Worm (Caenorhabditis elegans) whole organism, young adult: ENCODE results near the gene F10C1.3.

ENCODE experiments used
- F22D6.2 ChIP-seq: sonication (generic microtip); optimal IDR thresholded peaks from 2 replicates; lab custom pipeline; 2016; ENCODE audit warnings: mild to moderate bottlenecking, missing genetic modification characterization, missing compliant biosample characterization
- F37B4.10 ChIP-seq: fragments of 200-800 bp; sonication (Bioruptor generic); IDR thresholded peaks from 2 replicates; pipeline ENCODE4 v1.3.6; 2022; ENCODE audit warnings: missing genetic modification characterization, missing compliant biosample characterization
- F49E8.2 ChIP-seq: sonication (generic microtip); optimal IDR thresholded peaks from 3 replicates; lab custom pipeline; 2017; ENCODE audit warnings: missing genetic modification characterization, mild to moderate bottlenecking, missing compliant biosample characterization, antibody characterized with exemption, moderate library complexity; ENCODE audit not compliant: insufficient read depth
- ama-1 ChIP-seq, 3 experiments: fragments of 150-350 bp in 1 of 3; sonication (generic microtip) in 2 of 3; optimal IDR thresholded peaks; 2 replicates each; lab custom pipeline; 2014 to 2018; ENCODE audit warnings: missing biosample characterization in 2 of 3, missing genetic modification characterization in 2 of 3, missing genetic modification reagents in 2 of 3
- ceh-79 ChIP-seq: sonication (generic microtip); optimal IDR thresholded peaks from 2 replicates; lab custom pipeline; 2017; ENCODE audit warnings: mild to moderate bottlenecking, missing genetic modification characterization, missing compliant biosample characterization
- ceh-91 ChIP-seq: fragments of 200-800 bp; sonication (Bioruptor generic); IDR thresholded peaks from 2 replicates; pipeline ENCODE4 v1.3.6; 2022; ENCODE audit warnings: missing genetic modification reagents, missing genetic modification characterization, missing compliant biosample characterization
- lin-54 ChIP-seq: fragments of 200-800 bp; sonication (Bioruptor generic); optimal IDR thresholded peaks from 2 replicates; lab custom pipeline; 2018; ENCODE audit warnings: mild to moderate bottlenecking, missing genetic modification characterization, missing compliant biosample characterization
- mxl-1 ChIP-seq: sonication (generic microtip); optimal IDR thresholded peaks from 2 replicates; lab custom pipeline; 2016; ENCODE audit warnings: missing genetic modification characterization, missing compliant biosample characterization
- nhr-90 ChIP-seq: sonication (generic microtip); optimal IDR thresholded peaks from 2 replicates; lab custom pipeline; 2016; ENCODE audit warnings: missing genotype, mild to moderate bottlenecking, missing genetic modification characterization, missing compliant biosample characterization
- rec-8 ChIP-seq, 2 experiments: sonication (generic microtip); optimal IDR thresholded peaks; 2 replicates each; lab custom pipeline; 2016; ENCODE audit warnings: mild to moderate bottlenecking in 2 of 2, missing genetic modification characterization in 2 of 2, missing genetic modification reagents in 2 of 2, missing genotype in 2 of 2, missing biosample characterization in 1 of 2, missing compliant biosample characterization in 1 of 2, moderate library complexity in 1 of 2
- tbx-9 ChIP-seq: sonication (generic microtip); optimal IDR thresholded peaks from 2 replicates; lab custom pipeline; 2016; ENCODE audit warnings: borderline replicate concordance, missing genetic modification characterization, inconsistent platforms, missing compliant biosample characterization

DNA sequence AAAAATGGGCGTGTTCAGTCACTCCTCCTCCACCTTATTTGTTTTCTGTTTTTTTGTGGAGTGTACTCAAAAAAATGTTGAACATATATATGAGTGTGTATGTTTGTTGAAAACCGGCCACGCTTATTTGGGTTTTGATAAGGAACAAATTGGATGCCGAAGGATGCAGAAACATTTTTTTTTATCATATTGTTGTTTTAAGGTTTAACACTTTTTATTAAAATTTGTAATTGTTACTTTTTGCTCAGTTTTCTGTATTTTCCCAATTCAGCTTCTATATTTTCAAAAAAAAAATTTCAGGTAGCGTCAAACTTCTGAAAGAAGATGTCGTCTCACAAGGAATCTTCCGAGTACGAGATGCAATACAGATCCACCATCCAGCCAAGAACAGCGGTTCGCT lies 7.8 kb upstream of the F10C1.3 start, which contains the start of gene ifb-1:
- TF ChIP-seq ceh-91 (GFP tag; lab: Robert Waterston, UW), result no peak
- no peak for TF ChIP-seq F22D6.2 (tag; lab: Kevin White, UChicago)
- TF ChIP-seq ceh-79 (tag; lab: Kevin White, UChicago), result no peak
- TF ChIP-seq F49E8.2, result no peak
- no peak for TF ChIP-seq tbx-9 (tag; lab: Kevin White, UChicago)
- no peak for TF ChIP-seq F37B4.10 (GFP tag; lab: Robert Waterston, UW)
- no peak for TF ChIP-seq ama-1 (optimal IDR thresholded peaks at IDR 0.05; lab: Kevin White, UChicago)
- no peak for TF ChIP-seq ama-1 (GFP tag; optimal IDR thresholded peaks at IDR 0.05; lab: Kevin White, UChicago)
- TF ChIP-seq rec-8 (tag; optimal IDR thresholded peaks at IDR 0.05; lab: Kevin White, UChicago), result no peak
- no peak for TF ChIP-seq mxl-1 (tag; lab: Kevin White, UChicago)
- TF ChIP-seq nhr-90 (tag; lab: Kevin White, UChicago), result no peak
- TF ChIP-seq lin-54 (GFP tag; lab: Kevin White, UChicago), result no peak
